Worm (Caenorhabditis elegans): ENCODE measurements around the gene F46B6.10.

DNA sequence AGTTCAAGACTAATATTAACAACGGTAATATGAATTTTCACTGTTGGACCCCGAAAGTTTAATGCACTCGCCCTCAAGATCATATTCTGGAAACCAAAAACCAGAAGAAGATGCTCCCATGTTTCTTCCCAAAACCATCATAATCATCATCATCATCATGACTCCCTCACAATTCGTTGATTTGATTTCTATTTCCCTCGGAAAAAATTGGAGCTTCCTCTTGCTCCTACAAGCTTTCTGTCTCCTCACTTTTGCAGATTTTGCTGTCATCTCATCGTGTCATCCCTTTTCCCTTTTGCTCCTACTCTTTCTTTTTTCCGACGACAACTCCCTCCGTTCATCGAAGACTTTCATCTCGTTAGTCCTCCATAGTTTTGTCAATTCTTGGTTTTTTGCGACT, 29.9 kb downstream of the F46B6.10 start, which contains the start of gene F46B6.2:
- TF ChIP-seq ces-1 (GFP tag; optimal IDR thresholded peaks at IDR 0.05) (no peak), ama-1 (optimal IDR thresholded peaks at IDR 0.05) (no peak), ZK546.5 (tag; optimal IDR thresholded peaks at IDR 0.05) (no peak), pha-4 (GFP tag; IDR thresholded peaks at IDR 0.05) (no peak), pha-4 (tag; optimal IDR thresholded peaks at IDR 0.05) (no peak)
